Fruit fly (Drosophila melanogaster): ENCODE results near the gene CG8086.

- TF ChIP-seq CG11902 (GFP tag; optimal IDR thresholded peaks at IDR 0.05) = no peak
- TF ChIP-seq Sox14 (GFP tag; optimal IDR thresholded peaks at IDR 0.05) = no peak
Measured at dm6 chr2L:8213987-8214386, 43.3 kb downstream of the CG8086 start, which contains the start of gene CG8353.

Measured in whole organism, prepupa.